Worm (Caenorhabditis elegans) whole organism, late embryonic: ENCODE measurements around the gene srh-33.

Experiments used
- ama-1 ChIP-seq: fragments of 150-350 bp; optimal IDR thresholded peaks from 2 replicates; lab custom pipeline; 2014
- fkh-6 ChIP-seq: sonication (generic microtip); optimal IDR thresholded peaks from 2 replicates; lab custom pipeline; 2016; ENCODE audit warnings: missing genetic modification characterization, missing compliant biosample characterization
- nfya-1 ChIP-seq: sonication (generic microtip); optimal IDR thresholded peaks from 2 replicates; lab custom pipeline; 2017; ENCODE audit warnings: missing genetic modification characterization, mild to moderate bottlenecking, missing compliant biosample characterization, antibody characterized with exemption, moderate library complexity
- rnt-1 ChIP-seq: sonication (generic microtip); optimal IDR thresholded peaks from 2 replicates; lab custom pipeline; 2016; ENCODE audit warnings: missing genetic modification characterization, missing compliant biosample characterization
- unc-86 ChIP-seq: sonication (generic microtip); optimal IDR thresholded peaks from 2 replicates; lab custom pipeline; 2016; ENCODE audit warnings: missing genetic modification characterization, missing compliant biosample characterization

DNA sequence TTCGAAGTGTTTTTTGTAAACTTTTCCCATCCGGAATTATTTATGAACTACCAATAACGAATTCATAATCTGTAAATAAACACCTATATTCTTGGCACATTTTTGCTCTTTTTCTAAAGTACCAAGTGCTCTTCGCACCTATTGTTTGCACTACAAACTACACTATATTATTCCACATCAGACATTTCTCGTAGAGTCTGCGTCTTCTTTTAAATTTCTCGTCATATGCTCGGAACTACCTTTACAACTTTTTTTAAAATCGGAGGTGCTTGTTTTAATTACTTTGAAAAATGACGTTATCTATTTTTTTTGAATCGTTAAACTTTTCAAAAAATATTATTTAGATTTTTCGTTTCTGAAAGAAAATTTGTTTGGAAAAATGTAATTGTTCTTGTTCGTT lies 21.7 kb upstream of the srh-33 start, which contains the start of gene nhr-201:
- TF ChIP-seq ama-1 (lab: Kevin White, UChicago), result no peak
- no peak for TF ChIP-seq fkh-6 (tag; lab: Kevin White, UChicago)
- TF ChIP-seq rnt-1 (tag; lab: Kevin White, UChicago), result no peak
- no peak for TF ChIP-seq nfya-1 (tag; lab: Kevin White, UChicago)
- no peak for TF ChIP-seq unc-86 (tag; lab: Kevin White, UChicago)
